Worm (Caenorhabditis elegans) whole organism, L2 larva: ENCODE measurements around the gene dsl-7.

Source experiments
- C34F6.9 ChIP-seq: fragments of 150-350 bp; optimal IDR thresholded peaks from 2 replicates; lab custom pipeline; 2014; ENCODE audit warnings: missing biosample characterization, missing genetic modification characterization
- F13H6.1 ChIP-seq: sonication (generic microtip); optimal IDR thresholded peaks from 2 replicates; lab custom pipeline; 2016; ENCODE audit warnings: missing genetic modification characterization, missing compliant biosample characterization
- R02D3.7 ChIP-seq: fragments of 150-350 bp; optimal IDR thresholded peaks from 2 replicates; lab custom pipeline; 2014; ENCODE audit warnings: missing biosample characterization, missing genetic modification characterization
- Y55F3AM.14 ChIP-seq: fragments of 200-800 bp; sonication (Bioruptor generic); optimal IDR thresholded peaks from 2 replicates; lab custom pipeline; 2018; ENCODE audit warnings: mild to moderate bottlenecking, missing genetic modification characterization, missing compliant biosample characterization
- alr-1 ChIP-seq: fragments of 150-350 bp; optimal IDR thresholded peaks from 2 replicates; lab custom pipeline; 2014; ENCODE audit warnings: missing biosample characterization, missing genetic modification characterization
- blmp-1 ChIP-seq: sonication (generic microtip); optimal IDR thresholded peaks from 2 replicates; lab custom pipeline; 2017; ENCODE audit warnings: missing genetic modification characterization, mild to moderate bottlenecking, missing compliant biosample characterization, antibody characterized with exemption, moderate library complexity; ENCODE audit not compliant: insufficient read depth
- ceh-16 ChIP-seq: fragments of 150-350 bp; optimal IDR thresholded peaks from 2 replicates; lab custom pipeline; 2014; ENCODE audit warnings: missing biosample characterization, missing genetic modification characterization
- crh-2 ChIP-seq: sonication (generic microtip); optimal IDR thresholded peaks from 2 replicates; lab custom pipeline; 2017; ENCODE audit warnings: missing biosample characterization, missing genetic modification characterization
- egl-27 ChIP-seq: sonication (generic microtip); optimal IDR thresholded peaks from 3 replicates; lab custom pipeline; 2017; ENCODE audit warnings: missing biosample characterization, missing genetic modification reagents, missing genetic modification characterization
- elt-1 ChIP-seq: fragments of 150-350 bp; optimal IDR thresholded peaks from 2 replicates; lab custom pipeline; 2014; ENCODE audit warnings: missing biosample characterization, missing genetic modification characterization
- fos-1 ChIP-seq: fragments of 150-350 bp; optimal IDR thresholded peaks from 2 replicates; lab custom pipeline; 2014; ENCODE audit warnings: missing biosample characterization, missing genetic modification characterization
- gmeb-1 ChIP-seq: fragments of 150-350 bp; optimal IDR thresholded peaks from 2 replicates; lab custom pipeline; 2014; ENCODE audit warnings: missing biosample characterization, missing genetic modification characterization
- lin-11 ChIP-seq: fragments of 150-350 bp; sonication (generic microtip); optimal IDR thresholded peaks from 2 replicates; lab custom pipeline; 2014; ENCODE audit warnings: missing biosample characterization, missing genetic modification characterization, inconsistent platforms, mixed read lengths
- lin-13 ChIP-seq: fragments of 150-350 bp; optimal IDR thresholded peaks from 2 replicates; lab custom pipeline; 2014; ENCODE audit warnings: missing biosample characterization, missing genetic modification reagents, missing genetic modification characterization
- lsy-2 ChIP-seq, 2 experiments: fragments of 150-350 bp in 1 of 2; sonication (generic microtip) in 1 of 2; optimal IDR thresholded peaks; 2 replicates each; lab custom pipeline; 2014 to 2017; ENCODE audit warnings: missing biosample characterization in 2 of 2, missing genetic modification characterization in 2 of 2
- mdl-1 ChIP-seq, 2 experiments: fragments of 150-350 bp in 1 of 2; sonication (generic microtip) in 1 of 2; optimal IDR thresholded peaks; 2 replicates each; lab custom pipeline; 2017; ENCODE audit warnings: missing biosample characterization in 2 of 2, missing genetic modification characterization in 2 of 2
- nhr-11 ChIP-seq: fragments of 150-350 bp; optimal IDR thresholded peaks from 2 replicates; lab custom pipeline; 2014; ENCODE audit warnings: missing biosample characterization, missing genetic modification characterization
- nhr-12 ChIP-seq: fragments of 150-350 bp; optimal IDR thresholded peaks from 2 replicates; lab custom pipeline; 2014; ENCODE audit warnings: missing biosample characterization, missing genetic modification characterization
- nhr-129 ChIP-seq: fragments of 150-350 bp; optimal IDR thresholded peaks from 2 replicates; lab custom pipeline; 2014; ENCODE audit warnings: missing biosample characterization, missing genetic modification characterization
- nhr-21 ChIP-seq: fragments of 150-350 bp; optimal IDR thresholded peaks from 2 replicates; lab custom pipeline; 2014; ENCODE audit warnings: missing biosample characterization, missing genetic modification characterization
- nhr-25 ChIP-seq: fragments of 150-350 bp; sonication (generic microtip); optimal IDR thresholded peaks from 3 replicates; lab custom pipeline; 2014; ENCODE audit warnings: missing biosample characterization, missing genetic modification characterization
- nhr-6 ChIP-seq: fragments of 150-350 bp; optimal IDR thresholded peaks from 2 replicates; lab custom pipeline; 2014; ENCODE audit warnings: missing biosample characterization, missing genetic modification characterization
- nhr-77 ChIP-seq: fragments of 150-350 bp; optimal IDR thresholded peaks from 2 replicates; lab custom pipeline; 2014; ENCODE audit warnings: missing biosample characterization, missing genetic modification characterization
- peb-1 ChIP-seq: fragments of 150-350 bp; optimal IDR thresholded peaks from 2 replicates; lab custom pipeline; 2014; ENCODE audit warnings: missing biosample characterization, missing genetic modification characterization
- sem-4 ChIP-seq: fragments of 150-350 bp; optimal IDR thresholded peaks from 2 replicates; lab custom pipeline; 2014; ENCODE audit warnings: missing biosample characterization, missing genetic modification reagents, missing genetic modification characterization
- sma-3 ChIP-seq: sonication (generic microtip); optimal IDR thresholded peaks from 2 replicates; lab custom pipeline; 2016; ENCODE audit warnings: missing genetic modification reagents, missing genetic modification characterization, missing compliant biosample characterization
- sma-9 ChIP-seq, 2 experiments: fragments of 150-350 bp in 1 of 2; sonication (generic microtip) in 1 of 2; optimal IDR thresholded peaks; 2 replicates each; lab custom pipeline; 2014 to 2016; ENCODE audit warnings: missing genetic modification characterization in 2 of 2, mild to moderate bottlenecking in 1 of 2, missing biosample characterization in 1 of 2, missing compliant biosample characterization in 1 of 2, missing genetic modification reagents in 1 of 2, moderate library complexity in 1 of 2
- snpc-4 ChIP-seq: fragments of 150-350 bp; optimal IDR thresholded peaks from 2 replicates; lab custom pipeline; 2014; ENCODE audit warnings: missing biosample characterization, missing genetic modification characterization
- unc-39 ChIP-seq: fragments of 150-350 bp; optimal IDR thresholded peaks from 2 replicates; lab custom pipeline; 2014; ENCODE audit warnings: missing biosample characterization, missing genetic modification characterization
- unc-55 ChIP-seq: fragments of 150-350 bp; sonication (generic microtip); optimal IDR thresholded peaks from 3 replicates; lab custom pipeline; 2014; ENCODE audit warnings: missing biosample characterization, missing genetic modification reagents, missing genetic modification characterization
- unc-62 ChIP-seq: fragments of 150-350 bp; optimal IDR thresholded peaks from 2 replicates; lab custom pipeline; 2014; ENCODE audit warnings: missing biosample characterization, missing genetic modification reagents, missing genetic modification characterization
- zag-1 ChIP-seq: fragments of 150-350 bp; optimal IDR thresholded peaks from 2 replicates; lab custom pipeline; 2014; ENCODE audit warnings: missing biosample characterization, missing genetic modification characterization
- ztf-1 ChIP-seq: fragments of 200-800 bp; sonication (Bioruptor generic); conservative IDR thresholded peaks from 2 replicates; pipeline ENCODE4 v1.3.6; 2022; ENCODE audit warnings: missing genetic modification characterization, missing compliant biosample characterization
- ztf-11 ChIP-seq: sonication (generic microtip); optimal IDR thresholded peaks from 2 replicates; lab custom pipeline; 2017; ENCODE audit warnings: missing biosample characterization, missing genetic modification characterization
- ztf-4 ChIP-seq: fragments of 150-350 bp; optimal IDR thresholded peaks from 2 replicates; lab custom pipeline; 2014; ENCODE audit warnings: missing biosample characterization, missing genetic modification characterization

Gene dsl-7

ce11 chrV:13008825-13009224 is 15.9 kb downstream of the dsl-7 start, which contains the start of gene F15B9.10:
Gene F15B9.10 (minus strand): TSS chrV:13008925.
- no peak for TF ChIP-seq ceh-16 (tag; lab: Kevin White, UChicago)
- TF ChIP-seq ztf-1 (GFP tag; lab: Robert Waterston, UW), result no peak
- no peak for TF ChIP-seq nhr-6
- no peak for TF ChIP-seq fos-1 (tag; lab: Kevin White, UChicago)
- no peak for TF ChIP-seq unc-55 (GFP tag; lab: Kevin White, UChicago)
- no peak for TF ChIP-seq C34F6.9 (tag; lab: Kevin White, UChicago)
- no peak for TF ChIP-seq peb-1

DNA sequence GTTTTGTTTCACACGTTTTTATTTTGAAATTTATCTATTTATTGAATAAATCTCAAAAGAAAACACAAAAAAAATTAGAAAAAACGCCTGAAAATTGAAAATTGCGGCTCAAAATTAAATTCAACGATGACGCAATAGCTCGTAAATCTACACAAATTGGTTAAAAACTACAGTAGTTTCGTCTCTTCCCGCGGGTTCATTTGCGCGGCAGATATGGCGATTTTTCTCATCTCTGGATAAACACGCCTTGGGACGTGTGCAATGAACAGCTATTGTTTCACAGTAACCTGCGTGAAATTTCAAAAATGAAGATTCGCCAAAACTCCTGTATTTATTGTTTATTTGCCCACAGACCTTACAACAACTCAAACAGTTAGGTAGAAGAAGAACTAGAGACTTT is 16.3 kb downstream of the dsl-7 start:
- TF ChIP-seq zag-1 (tag; lab: Kevin White, UChicago) (no peak), sma-9 (GFP tag; optimal IDR thresholded peaks at IDR 0.05; lab: Kevin White, UChicago) (no peak), sma-9 (tag; optimal IDR thresholded peaks at IDR 0.05; lab: Kevin White, UChicago) (no peak), elt-1 (no peak), Y55F3AM.14 (GFP tag; lab: Kevin White, UChicago) (no peak), sma-3 (GFP tag; lab: Kevin White, UChicago) (no peak), snpc-4 (tag; lab: Kevin White, UChicago) (no peak)

DNA sequence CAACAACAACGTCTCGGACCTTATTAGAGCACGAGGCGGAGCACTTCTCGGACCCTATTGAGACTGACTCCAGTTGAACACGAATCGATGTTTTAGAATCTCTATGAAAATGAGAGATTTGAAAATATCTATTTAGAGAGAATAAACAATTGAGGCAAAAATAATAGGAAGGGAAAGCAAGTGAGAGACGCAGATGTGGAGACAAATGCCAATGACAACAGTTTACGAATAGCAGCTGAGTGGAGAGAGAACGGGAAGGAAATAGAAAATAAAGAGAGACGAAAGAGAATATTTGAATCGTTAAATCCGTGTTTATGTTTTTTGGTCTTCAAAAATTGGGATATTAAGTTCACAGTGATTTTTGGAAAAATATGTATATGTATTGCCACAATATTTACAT is 16.9 kb downstream of the dsl-7 start:
- TF ChIP-seq nhr-25 (tag; lab: Kevin White, UChicago) (no peak), F13H6.1 (peak; percentile 7), blmp-1 (tag; lab: Kevin White, UChicago) (peak; percentile 39), nhr-12 (tag; lab: Kevin White, UChicago) (no peak), alr-1 (no peak), ztf-4 (no peak), sma-9 (GFP tag; optimal IDR thresholded peaks at IDR 0.05; lab: Kevin White, UChicago) (no peak), sma-9 (tag; optimal IDR thresholded peaks at IDR 0.05; lab: Kevin White, UChicago) (no peak), lsy-2 (tag; optimal IDR thresholded peaks at IDR 0.05; lab: Kevin White, UChicago) (peak in 1 of 2 experiments; percentile 49), nhr-11 (tag; lab: Kevin White, UChicago) (no peak), lin-13 (GFP tag; lab: Kevin White, UChicago) (peak; percentile 21), unc-55 (GFP tag; lab: Kevin White, UChicago) (peak; percentile 32), unc-39 (tag; lab: Kevin White, UChicago) (no peak), snpc-4 (tag; lab: Kevin White, UChicago) (no peak), crh-2 (tag; lab: Kevin White, UChicago) (peak; percentile 49), C34F6.9 (tag; lab: Kevin White, UChicago) (peak; percentile 57), nhr-129 (tag; lab: Kevin White, UChicago) (peak; percentile 37), Y55F3AM.14 (GFP tag; lab: Kevin White, UChicago) (no peak)

ce11 chrV:13011904-13012303 is 19.0 kb downstream of the dsl-7 start:
- peak; percentile 28 for TF ChIP-seq fos-1 (tag; lab: Kevin White, UChicago)
- TF ChIP-seq crh-2 (tag; lab: Kevin White, UChicago), result peak; percentile 92
- no peak for TF ChIP-seq nhr-21
- peak; percentile 78 for TF ChIP-seq sma-9 (GFP tag; optimal IDR thresholded peaks at IDR 0.05; lab: Kevin White, UChicago)
- TF ChIP-seq sma-9 (tag; optimal IDR thresholded peaks at IDR 0.05; lab: Kevin White, UChicago), result no peak
- TF ChIP-seq unc-62 (GFP tag; lab: Kevin White, UChicago), result no peak
- TF ChIP-seq sem-4 (tag; lab: Kevin White, UChicago), result no peak
- TF ChIP-seq gmeb-1, result peak; percentile 22
- no peak for TF ChIP-seq ztf-11 (tag; lab: Kevin White, UChicago)
- TF ChIP-seq F13H6.1, result peak; percentile 42
- TF ChIP-seq R02D3.7 (tag; lab: Kevin White, UChicago), result no peak

- TF ChIP-seq sem-4 (tag; lab: Kevin White, UChicago) (no peak), sma-9 (GFP tag; optimal IDR thresholded peaks at IDR 0.05; lab: Kevin White, UChicago) (no peak), sma-9 (tag; optimal IDR thresholded peaks at IDR 0.05; lab: Kevin White, UChicago) (no peak), snpc-4 (tag; lab: Kevin White, UChicago) (no peak), lin-11 (no peak), mdl-1 (tag; optimal IDR thresholded peaks at IDR 0.05; lab: Kevin White, UChicago) (no peak), crh-2 (tag; lab: Kevin White, UChicago) (no peak), egl-27 (tag; lab: Kevin White, UChicago) (no peak), ceh-16 (tag; lab: Kevin White, UChicago) (no peak), nhr-12 (tag; lab: Kevin White, UChicago) (no peak), nhr-77 (no peak)
Observed at ce11 chrV:13013158-13013557, 20.2 kb downstream of the dsl-7 start, which contains the start of gene try-10. Gene try-10 (minus strand): TSS chrV:13013258.
